Worm (Caenorhabditis elegans): ENCODE measurements around the gene trap-3.

Gene trap-3

DNA sequence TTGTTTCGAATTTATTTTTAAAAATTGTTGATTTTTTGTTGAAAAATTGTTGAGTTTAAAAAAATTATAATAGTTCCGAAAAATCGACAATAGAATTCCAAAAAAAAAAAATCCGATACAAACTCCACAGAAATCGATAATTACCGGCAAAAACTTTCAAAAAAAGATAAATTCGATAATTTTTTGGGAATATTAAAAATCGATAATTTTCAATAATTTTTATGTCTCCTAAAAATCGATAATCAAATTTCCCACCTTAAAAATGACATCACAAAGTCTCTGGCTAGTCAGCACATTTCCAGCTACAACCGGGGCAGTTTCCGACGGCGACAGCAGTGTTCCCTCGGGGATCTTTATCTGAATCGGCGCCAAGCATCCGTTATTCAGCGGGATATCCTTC lies 11.4 kb downstream of the trap-3 start:
- TF ChIP-seq ceh-28 (tag; optimal IDR thresholded peaks at IDR 0.05) (peak; percentile 71), mxl-3 (GFP tag; optimal IDR thresholded peaks at IDR 0.05) (no peak), ztf-7 (tag; optimal IDR thresholded peaks at IDR 0.05) (no peak)

DNA sequence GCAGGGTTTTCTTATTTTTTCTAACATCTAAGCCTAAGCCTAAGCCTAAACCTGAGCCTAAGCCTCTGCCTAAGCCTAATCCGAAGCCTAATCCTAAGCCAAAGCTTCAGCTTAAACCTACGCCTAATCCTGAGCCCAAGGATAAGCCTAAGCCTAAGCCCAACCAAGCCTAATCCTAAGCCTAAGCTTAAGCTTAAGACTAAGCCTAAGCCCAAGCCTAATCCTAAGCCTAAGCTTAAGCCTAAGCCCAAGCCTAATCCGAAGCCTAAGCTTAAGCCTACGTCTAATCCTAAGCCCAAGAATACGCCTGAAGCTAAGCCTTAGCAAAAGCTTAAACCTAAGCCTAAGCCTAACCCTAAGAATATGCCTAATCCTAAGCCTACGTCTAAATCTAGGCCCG lies 14.1 kb downstream of the trap-3 start:
- TF ChIP-seq nhr-102 (tag; optimal IDR thresholded peaks at IDR 0.05) (no peak), arid-1 (GFP tag; conservative IDR thresholded peaks at IDR 0.05) (no peak), nhr-25 (tag; optimal IDR thresholded peaks at IDR 0.05; ENCODE audit: borderline replicate concordance, insufficient read depth) (no peak), madf-5 (GFP tag; IDR thresholded peaks at IDR 0.05) (no peak), mxl-2 (GFP tag; conservative IDR thresholded peaks at IDR 0.05) (no peak), ztf-7 (tag; optimal IDR thresholded peaks at IDR 0.05) (no peak), aha-1 (tag) (no peak), egl-27 (tag; optimal IDR thresholded peaks at IDR 0.05) (no peak), pqm-1 (tag; optimal IDR thresholded peaks at IDR 0.05) (no peak), gei-8 (GFP tag; optimal IDR thresholded peaks at IDR 0.05) (no peak), ceh-44 (GFP tag; IDR thresholded peaks at IDR 0.05) (no peak), attf-4 (tag; optimal IDR thresholded peaks at IDR 0.05) (no peak), lin-29 (GFP tag; IDR thresholded peaks at IDR 0.05) (no peak)

DNA sequence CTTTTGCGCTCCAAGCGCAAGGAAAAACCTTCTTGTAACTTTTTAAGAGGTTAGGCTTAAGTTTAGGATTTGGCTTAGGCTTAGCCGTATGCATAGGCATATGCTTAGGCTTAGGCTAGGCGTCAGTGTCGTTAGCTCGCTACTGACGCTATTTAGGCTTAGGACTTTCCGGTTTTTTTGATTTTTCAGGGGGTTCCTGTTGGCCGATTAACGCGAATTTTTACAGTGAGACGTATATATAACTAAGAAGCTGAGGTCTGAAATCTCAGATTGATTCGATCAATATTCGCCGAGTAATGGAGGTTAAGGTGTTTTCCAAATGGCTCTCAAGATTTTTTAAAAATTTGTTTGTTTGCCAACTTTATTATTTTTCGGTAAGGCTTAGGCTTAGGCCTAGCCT lies 18.5 kb downstream of the trap-3 start:
- TF ChIP-seq nhr-48 (tag; optimal IDR thresholded peaks at IDR 0.05): no peak
- TF ChIP-seq aha-1 (tag): peak; percentile 92

DNA sequence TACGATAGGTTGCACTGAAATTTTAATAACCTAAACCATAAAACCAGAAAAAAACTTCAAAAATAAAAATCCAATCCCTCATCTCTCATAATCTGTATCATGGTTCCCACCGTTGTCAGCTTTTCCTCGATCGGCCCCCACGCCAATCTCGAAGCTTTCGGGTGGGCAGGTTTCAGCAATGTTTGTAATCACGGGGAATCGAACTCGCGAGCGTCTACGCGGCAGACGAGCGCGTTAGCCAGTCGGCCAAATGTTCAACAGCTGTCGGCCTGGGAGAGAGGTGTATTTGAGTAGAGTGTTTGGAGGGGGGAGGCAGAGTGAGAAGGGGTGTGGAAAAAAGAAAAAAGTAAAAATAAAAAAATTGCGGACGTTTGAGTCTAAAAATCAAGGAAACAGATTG lies 19.2 kb downstream of the trap-3 start:
- TF ChIP-seq unc-130 (GFP tag; optimal IDR thresholded peaks at IDR 0.05): peak; percentile 69
- peak; percentile 90 for TF ChIP-seq hlh-11 (tag; optimal IDR thresholded peaks at IDR 0.05)
- peak; percentile 55; the same call in 1 of the 2 replicates for TF ChIP-seq nhr-41 (GFP tag; IDR thresholded peaks at IDR 0.05)
- peak in 1 of 2 experiments; percentile 86; a peak in 2 of 4 replicates for TF ChIP-seq madf-5 (GFP tag; IDR thresholded peaks at IDR 0.05)
- TF ChIP-seq daf-16 (GFP tag; optimal IDR thresholded peaks at IDR 0.05): peak; percentile 75 to 81
- peak; percentile 69 for TF ChIP-seq daf-16 (tag; optimal IDR thresholded peaks at IDR 0.05)
- TF ChIP-seq Y48G9A.11 (GFP tag; IDR thresholded peaks at IDR 0.05): peak; percentile 85
- TF ChIP-seq Y5F2A.4 (GFP tag; optimal IDR thresholded peaks at IDR 0.05): peak; percentile 82
- TF ChIP-seq mep-1 (tag; optimal IDR thresholded peaks at IDR 0.05): peak; percentile 93
- TF ChIP-seq lin-13 (GFP tag; optimal IDR thresholded peaks at IDR 0.05): peak; percentile 95
- TF ChIP-seq ztf-11 (tag; optimal IDR thresholded peaks at IDR 0.05): no peak
- TF ChIP-seq mdl-1 (tag; optimal IDR thresholded peaks at IDR 0.05): peak in 1 of 2 experiments; percentile 29
- no peak for TF ChIP-seq cey-2 (tag; optimal IDR thresholded peaks at IDR 0.05; ENCODE audit: borderline replicate concordance, insufficient read depth)
- TF ChIP-seq madf-9 (GFP tag; conservative IDR thresholded peaks at IDR 0.05): peak; percentile 87
- peak; percentile 81 for TF ChIP-seq nhr-102 (tag; optimal IDR thresholded peaks at IDR 0.05)
- peak; percentile 75 for TF ChIP-seq nhr-6 (tag; optimal IDR thresholded peaks at IDR 0.05)
- peak; percentile 45 for TF ChIP-seq nhr-28 (tag; optimal IDR thresholded peaks at IDR 0.05)
- peak; percentile 94 for TF ChIP-seq ctbp-1 (GFP tag; IDR thresholded peaks at IDR 0.05)
- no peak for TF ChIP-seq egl-27 (tag; optimal IDR thresholded peaks at IDR 0.05)
- TF ChIP-seq ZK337.2 (GFP tag; IDR thresholded peaks at IDR 0.05): peak; percentile 71; the same call in 1 of the 2 replicates
- peak; percentile 26 for TF ChIP-seq zip-2 (tag; optimal IDR thresholded peaks at IDR 0.05)
- TF ChIP-seq lim-7 (GFP tag; IDR thresholded peaks at IDR 0.05): peak; percentile 79
- peak; percentile 44 for TF ChIP-seq F49E8.2 (tag; optimal IDR thresholded peaks at IDR 0.05; ENCODE audit: borderline replicate concordance)
- peak; percentile 24 for TF ChIP-seq ztf-7 (tag; optimal IDR thresholded peaks at IDR 0.05)
- no peak for TF ChIP-seq F26F4.8 (GFP tag; conservative IDR thresholded peaks at IDR 0.05)
- TF ChIP-seq snpc-1.2 (GFP tag; IDR thresholded peaks at IDR 0.05): peak; percentile 86
- peak; percentile 66 for TF ChIP-seq lir-3 (tag; optimal IDR thresholded peaks at IDR 0.05)
- TF ChIP-seq nhr-42 (GFP tag; IDR thresholded peaks at IDR 0.05): peak; percentile 79; the same call in 1 of the 2 replicates
- no peak for TF ChIP-seq unc-39 (tag; optimal IDR thresholded peaks at IDR 0.05)
- no peak for TF ChIP-seq skn-1 (tag; optimal IDR thresholded peaks at IDR 0.05)
- TF ChIP-seq ama-1 (optimal IDR thresholded peaks at IDR 0.05): peak; percentile 51
- peak; percentile 8 for TF ChIP-seq ceh-32 (tag; optimal IDR thresholded peaks at IDR 0.05; ENCODE audit: poor library complexity)
- TF ChIP-seq lin-1 (GFP tag; IDR thresholded peaks at IDR 0.05): 0 out of 2 replicates have a peak, but pooled peaks have one; percentile 52
- TF ChIP-seq dve-1 (tag; optimal IDR thresholded peaks at IDR 0.05; ENCODE audit: insufficient read depth): peak; percentile 84
